In genomic region chrX:12020857-12021256, dm6 we compare ENCODE assay signal across 3 fruit fly cellular contexts.
TF ChIP-seq lines count a peak whose summit lies in the region.

TSS of gene Tango4 (plus strand) at chrX:12021068.

- no peak for TF ChIP-seq CTCF in whole organism, embryonic (GFP tag; optimal IDR thresholded peaks at IDR 0.05; lab: Kevin White, UChicago)

TF ChIP-seq in whole organism, embryonic, 481 proteins besides CTCF, POLR2A, EP300 and RAD21 (continues in another document):
- TF ChIP-seq Tbp (GFP tag; optimal IDR thresholded peaks at IDR 0.05; lab: Kevin White, UChicago), result no peak
- no peak for TF ChIP-seq slou (GFP tag; optimal IDR thresholded peaks at IDR 0.05; lab: Kevin White, UChicago)
- TF ChIP-seq CG6765 (GFP tag; optimal IDR thresholded peaks at IDR 0.05; lab: Kevin White, UChicago), result no peak
- TF ChIP-seq BEAF-32 (GFP tag; optimal IDR thresholded peaks at IDR 0.05; lab: Kevin White, UChicago), result peak; percentile 26
- no peak for TF ChIP-seq jing (GFP tag; optimal IDR thresholded peaks at IDR 0.05; lab: Kevin White, UChicago)
- no peak for TF ChIP-seq da (GFP tag; optimal IDR thresholded peaks at IDR 0.05; lab: Kevin White, UChicago)
- peak; percentile 29 for TF ChIP-seq CG2116 (GFP tag; optimal IDR thresholded peaks at IDR 0.05; lab: Kevin White, UChicago)
- peak; percentile 13 for TF ChIP-seq YL-1 (GFP tag; optimal IDR thresholded peaks at IDR 0.05; lab: Kevin White, UChicago)
- TF ChIP-seq CG18619 (GFP tag; optimal IDR thresholded peaks at IDR 0.05; lab: Kevin White, UChicago), result no peak
- no peak for TF ChIP-seq CG1529 (GFP tag; optimal IDR thresholded peaks at IDR 0.05; lab: Kevin White, UChicago)
- no peak for TF ChIP-seq ro (GFP tag; IDR thresholded peaks at IDR 0.05; lab: Robert Waterston, UW)
- TF ChIP-seq MESR4 (GFP tag; optimal IDR thresholded peaks at IDR 0.05; lab: Kevin White, UChicago), result peak; percentile 11
- TF ChIP-seq Atf6 (GFP tag; IDR thresholded peaks at IDR 0.05; lab: Robert Waterston, UW), result no peak
- TF ChIP-seq Sry-β (GFP tag; optimal IDR thresholded peaks at IDR 0.05; lab: Kevin White, UChicago), result peak; percentile 90
- TF ChIP-seq CHES-1-like (GFP tag; optimal IDR thresholded peaks at IDR 0.05; lab: Kevin White, UChicago), result no peak
- no peak for TF ChIP-seq inv (GFP tag; IDR thresholded peaks at IDR 0.05; lab: Robert Waterston, UW; ENCODE audit: partially characterized antibody)
- TF ChIP-seq PHDP (tag; optimal IDR thresholded peaks at IDR 0.05; lab: Kevin White, UChicago), result no peak
- TF ChIP-seq CG1602 (GFP tag; optimal IDR thresholded peaks at IDR 0.05; lab: Kevin White, UChicago), result no peak
- peak; percentile 31 for TF ChIP-seq CG13287 (GFP tag; IDR thresholded peaks at IDR 0.05; lab: Robert Waterston, UW; ENCODE audit: partially characterized antibody)
- no peak for TF ChIP-seq CG4730 (GFP tag; IDR thresholded peaks at IDR 0.05; lab: Robert Waterston, UW)
- TF ChIP-seq CG14441 (GFP tag; IDR thresholded peaks at IDR 0.05; lab: Robert Waterston, UW), result no peak
- no peak for TF ChIP-seq CG10654 (GFP tag; optimal IDR thresholded peaks at IDR 0.05; lab: Kevin White, UChicago)
- no peak for TF ChIP-seq ewg (GFP tag; optimal IDR thresholded peaks at IDR 0.05; lab: Kevin White, UChicago)
- TF ChIP-seq CG10431 (GFP tag; optimal IDR thresholded peaks at IDR 0.05; lab: Kevin White, UChicago), result no peak
- TF ChIP-seq CG11560 (tag; IDR thresholded peaks at IDR 0.05; lab: Robert Waterston, UW), result no peak
- no peak for TF ChIP-seq Meics (GFP tag; optimal IDR thresholded peaks at IDR 0.05; lab: Kevin White, UChicago)
- TF ChIP-seq Chrac-16 (GFP tag; optimal IDR thresholded peaks at IDR 0.05; lab: Kevin White, UChicago), result no peak
- peak; percentile 27 for TF ChIP-seq stwl (tag; optimal IDR thresholded peaks at IDR 0.05; lab: Kevin White, UChicago)
- no peak for TF ChIP-seq CG10979 (tag; optimal IDR thresholded peaks at IDR 0.05; lab: Kevin White, UChicago)
- no peak for TF ChIP-seq hth (optimal IDR thresholded peaks at IDR 0.05; lab: Kevin White, UChicago)
- TF ChIP-seq D (optimal IDR thresholded peaks at IDR 0.05; lab: Kevin White, UChicago), result no peak
- no peak for TF ChIP-seq D (GFP tag; optimal IDR thresholded peaks at IDR 0.05; lab: Kevin White, UChicago)

TF ChIP-seq in whole organism, prepupa, 60 proteins besides CTCF, POLR2A, EP300 and RAD21:
- TF ChIP-seq CG3032 (tag; optimal IDR thresholded peaks at IDR 0.05; lab: Kevin White, UChicago) (no peak), svp (GFP tag; lab: Kevin White, UChicago) (peak; percentile 29), CG31627 (GFP tag; optimal IDR thresholded peaks at IDR 0.05; lab: Kevin White, UChicago) (no peak)

TF ChIP-seq in whole organism, wandering third instar larva, 38 proteins besides CTCF, POLR2A, EP300 and RAD21:
- peak; percentile 31 for TF ChIP-seq woc (GFP tag; optimal IDR thresholded peaks at IDR 0.05; lab: Kevin White, UChicago)
- TF ChIP-seq Myc (optimal IDR thresholded peaks at IDR 0.05; lab: Kevin White, UChicago), result peak; percentile 62
- no peak for TF ChIP-seq dsf (GFP tag; optimal IDR thresholded peaks at IDR 0.05; lab: Kevin White, UChicago; ENCODE audit: borderline replicate concordance)
- TF ChIP-seq rgr (GFP tag; optimal IDR thresholded peaks at IDR 0.05; lab: Kevin White, UChicago), result no peak
TF ChIP-seq in whole organism, wandering third instar larva: peak in this region for 2.
